Worm (Caenorhabditis elegans) whole organism, L1 larva: ENCODE measurements around the gene C02B8.3.

Source experiments
- fos-1 ChIP-seq: fragments of 150-350 bp; optimal IDR thresholded peaks from 2 replicates; lab custom pipeline; 2014; ENCODE audit warnings: missing biosample characterization, missing genetic modification characterization
- hlh-17 ChIP-seq: fragments of 200-800 bp; sonication (Bioruptor generic); optimal IDR thresholded peaks from 2 replicates; lab custom pipeline; 2018; ENCODE audit warnings: missing genetic modification characterization, mild to moderate bottlenecking, missing compliant biosample characterization, moderate library complexity, borderline replicate concordance
- nhr-77 ChIP-seq: fragments of 150-350 bp; optimal IDR thresholded peaks from 2 replicates; lab custom pipeline; 2014; ENCODE audit warnings: missing biosample characterization, missing genetic modification characterization
- sox-4 ChIP-seq: sonication (generic microtip); optimal IDR thresholded peaks from 2 replicates; lab custom pipeline; 2016; ENCODE audit warnings: missing genetic modification characterization, missing compliant biosample characterization
- tbx-2 ChIP-seq: sonication (generic microtip); optimal IDR thresholded peaks from 2 replicates; lab custom pipeline; 2016; ENCODE audit warnings: missing genetic modification characterization, missing compliant biosample characterization
- ztf-4 ChIP-seq: fragments of 150-350 bp; optimal IDR thresholded peaks from 2 replicates; lab custom pipeline; 2014; ENCODE audit warnings: missing biosample characterization, missing genetic modification characterization

ce11 chrX:8147398-8147797, 8.2 kb downstream of the C02B8.3 start, which contains the start of gene C02B8.1:
- TF ChIP-seq fos-1 (tag; lab: Kevin White, UChicago) = no peak
- no peak for TF ChIP-seq ztf-4 (tag; lab: Kevin White, UChicago)
- TF ChIP-seq tbx-2 (tag; lab: Kevin White, UChicago) = no peak
- TF ChIP-seq sox-4 (tag; lab: Kevin White, UChicago) = no peak
- no peak for TF ChIP-seq nhr-77 (tag; lab: Kevin White, UChicago)
- no peak for TF ChIP-seq hlh-17 (GFP tag; lab: Kevin White, UChicago)
